Fruit fly (Drosophila melanogaster) whole organism, wandering third instar larva: ENCODE measurements around the gene CG43797.

Experiments
- CG32264 ChIP-seq: fragments of 200-800 bp; sonication (Bioruptor generic); optimal IDR thresholded peaks from 2 replicates; lab custom pipeline; 2016; ENCODE audit warnings: missing biosample characterization, missing genetic modification characterization
- CG9705 ChIP-seq: fragments of 200-800 bp; sonication (Bioruptor generic); optimal IDR thresholded peaks from 2 replicates; lab custom pipeline; 2018; ENCODE audit warnings: missing biosample characterization, mild to moderate bottlenecking, missing genetic modification characterization
- Dfd ChIP-seq: fragments of >200 bp; optimal IDR thresholded peaks from 2 replicates; lab custom pipeline; 2017; ENCODE audit warnings: missing biosample characterization, missing genetic modification characterization
- Dif ChIP-seq: fragments of 200-275, 200-300 bp; sonication (Bioruptor generic); optimal IDR thresholded peaks from 2 replicates; lab custom pipeline; 2018; ENCODE audit warnings: missing biosample characterization, missing genetic modification characterization; ENCODE audit not compliant: partially characterized antibody
- GATAd ChIP-seq: sonication (Bioruptor generic); optimal IDR thresholded peaks from 2 replicates; lab custom pipeline; 2016; ENCODE audit warnings: missing biosample characterization, missing genetic modification characterization
- HLH106 ChIP-seq: fragments of 200-800 bp; optimal IDR thresholded peaks from 3 replicates; lab custom pipeline; 2019; ENCODE audit warnings: missing biosample characterization, mild to moderate bottlenecking, missing genetic modification characterization, moderate library complexity
- Hnf4 ChIP-seq: fragments of 200-800 bp; sonication (Bioruptor generic); optimal IDR thresholded peaks from 2 replicates; lab custom pipeline; 2016; ENCODE audit warnings: missing biosample characterization, mild to moderate bottlenecking, missing genetic modification characterization
- Hr83 ChIP-seq: fragments of 200-300 bp; sonication (Bioruptor generic); optimal IDR thresholded peaks from 2 replicates; lab custom pipeline; 2016; ENCODE audit warnings: missing biosample characterization, mild to moderate bottlenecking, missing genetic modification characterization, moderate library complexity; ENCODE audit not compliant: poor library complexity, severe bottlenecking
- Myc ChIP-seq: fragments of >200 bp; optimal IDR thresholded peaks from 2 replicates; lab custom pipeline; 2017
- N ChIP-seq: fragments of >200 bp; optimal IDR thresholded peaks from 2 replicates; lab custom pipeline; 2018; ENCODE audit warnings: missing biosample characterization, missing external identifiers, missing genetic modification characterization
- OdsH ChIP-seq: fragments of 200-800 bp; sonication (Bioruptor generic); optimal IDR thresholded peaks from 2 replicates; lab custom pipeline; 2016; ENCODE audit warnings: missing biosample characterization, mild to moderate bottlenecking, missing genetic modification characterization
- Rel ChIP-seq, 2 experiments: fragments of 200-800 bp; sonication (Bioruptor generic) in 1 of 2; optimal IDR thresholded peaks; 2 replicates in 1 of 2; 3 replicates in 1 of 2; lab custom pipeline; 2016 to 2019; ENCODE audit warnings: mild to moderate bottlenecking in 2 of 2, missing biosample characterization in 2 of 2, missing genetic modification characterization in 2 of 2, moderate library complexity in 1 of 2
- Sp1 ChIP-seq: fragments of 200-800 bp; sonication (Bioruptor generic); optimal IDR thresholded peaks from 3 replicates; lab custom pipeline; 2019; ENCODE audit warnings: missing biosample characterization, mild to moderate bottlenecking, missing genetic modification characterization, moderate library complexity
- Vsx2 ChIP-seq: fragments of 200-300, 225-300 bp; sonication (Bioruptor generic); optimal IDR thresholded peaks from 2 replicates; lab custom pipeline; 2018; ENCODE audit warnings: missing biosample characterization, missing genetic modification characterization; ENCODE audit not compliant: partially characterized antibody
- dmrt93B ChIP-seq: fragments of 200-800 bp; sonication (Bioruptor generic); optimal IDR thresholded peaks from 2 replicates; lab custom pipeline; 2018; ENCODE audit warnings: missing biosample characterization, mild to moderate bottlenecking, missing genetic modification characterization
- foxo ChIP-seq, 2 experiments: fragments of 200-800 bp; sonication (Bioruptor generic); optimal IDR thresholded peaks; 2 replicates in 1 of 2; 3 replicates in 1 of 2; lab custom pipeline; 2016 to 2017; ENCODE audit warnings: missing biosample characterization in 2 of 2, missing genetic modification characterization in 2 of 2
- fru ChIP-seq: fragments of 200-800 bp; sonication (Bioruptor generic); optimal IDR thresholded peaks from 3 replicates; lab custom pipeline; 2016; ENCODE audit warnings: missing biosample characterization, mild to moderate bottlenecking, missing genetic modification characterization
- h ChIP-seq: fragments of 200-800 bp; sonication (Bioruptor generic); optimal IDR thresholded peaks from 3 replicates; lab custom pipeline; 2016; ENCODE audit warnings: missing biosample characterization, mild to moderate bottlenecking, missing genetic modification characterization
- jim ChIP-seq: fragments of 175-275, 200-325 bp; sonication (Bioruptor generic); optimal IDR thresholded peaks from 2 replicates; lab custom pipeline; 2016; ENCODE audit warnings: missing biosample characterization, mild to moderate bottlenecking, missing genetic modification characterization
- lola ChIP-seq: fragments of >200 bp; optimal IDR thresholded peaks from 2 replicates; lab custom pipeline; 2017; ENCODE audit warnings: missing biosample characterization, missing genetic modification characterization
- psq ChIP-seq: fragments of 200-800 bp; sonication (Bioruptor generic); optimal IDR thresholded peaks from 3 replicates; lab custom pipeline; 2017; ENCODE audit warnings: missing biosample characterization, mild to moderate bottlenecking, missing genetic modification characterization, moderate library complexity
- rgr ChIP-seq: fragments of 200-800 bp; sonication (Bioruptor generic); optimal IDR thresholded peaks from 3 replicates; lab custom pipeline; 2016; ENCODE audit warnings: missing biosample characterization, mild to moderate bottlenecking, missing genetic modification characterization
- sv ChIP-seq: fragments of 200-800 bp; sonication (Bioruptor generic); optimal IDR thresholded peaks from 3 replicates; lab custom pipeline; 2016; ENCODE audit warnings: missing biosample characterization, missing genetic modification characterization
- usp ChIP-seq: fragments of >200 bp; optimal IDR thresholded peaks from 2 replicates; lab custom pipeline; 2017; ENCODE audit warnings: missing biosample characterization, missing genetic modification characterization
- woc ChIP-seq: sonication (Bioruptor generic); optimal IDR thresholded peaks from 2 replicates; lab custom pipeline; 2016; ENCODE audit warnings: missing biosample characterization, mild to moderate bottlenecking, missing genetic modification characterization

CG43797 gene

dm6 chr2L:4004684-4005083 lies 4.9 kb downstream of the CG43797 start, which contains the start of gene CG15422:
Gene CG15422 (plus strand): TSS chr2L:4004984.
- TF ChIP-seq GATAd: no peak
- no peak for TF ChIP-seq Sp1
- no peak for TF ChIP-seq lola (GFP tag; lab: Kevin White, UChicago)
- no peak for TF ChIP-seq h (GFP tag; lab: Kevin White, UChicago)
- TF ChIP-seq N (GFP tag; lab: Kevin White, UChicago): no peak
- TF ChIP-seq, all 38 proteins: peak for 0

- no peak for TF ChIP-seq Hnf4 (GFP tag; lab: Kevin White, UChicago)
- TF ChIP-seq Rel (GFP tag; optimal IDR thresholded peaks at IDR 0.05; lab: Kevin White, UChicago): no peak
- peak; percentile 26 for TF ChIP-seq Rel (tag; optimal IDR thresholded peaks at IDR 0.05; lab: Kevin White, UChicago)
Observed at dm6 chr2L:4005741-4006140, 5.9 kb downstream of the CG43797 start, which contains the start of gene CG15423. Gene CG15423 (plus strand): TSS chr2L:4006041.

- TF ChIP-seq fru (GFP tag; lab: Kevin White, UChicago) (no peak), Dfd (GFP tag; lab: Kevin White, UChicago) (no peak), CG9705 (GFP tag; lab: Kevin White, UChicago) (no peak), usp (GFP tag; lab: Kevin White, UChicago) (no peak), Vsx2 (GFP tag; lab: Kevin White, UChicago) (no peak)
Observed at dm6 chr2L:4007390-4007789, 7.6 kb downstream of the CG43797 start, which contains the start of gene CG43773. Gene CG43773 (plus strand): TSS chr2L:4007690.

dm6 chr2L:4008353-4008752 lies 8.5 kb downstream of the CG43797 start, which contains the start of gene CG43774:
Gene CG43774 (plus strand): TSS chr2L:4008653.
- no peak for TF ChIP-seq Hr83 (GFP tag; lab: Kevin White, UChicago)
- TF ChIP-seq woc (GFP tag; lab: Kevin White, UChicago): no peak
- no peak for TF ChIP-seq Sp1
- TF ChIP-seq foxo (GFP tag; optimal IDR thresholded peaks at IDR 0.05; lab: Kevin White, UChicago): no peak
- TF ChIP-seq fru (GFP tag; lab: Kevin White, UChicago): no peak
- no peak for TF ChIP-seq Dif (GFP tag; lab: Kevin White, UChicago)
- no peak for TF ChIP-seq jim
- no peak for TF ChIP-seq psq (GFP tag; lab: Kevin White, UChicago)
- TF ChIP-seq dmrt93B (GFP tag; lab: Kevin White, UChicago): no peak
- no peak for TF ChIP-seq OdsH
- TF ChIP-seq CG32264 (GFP tag; lab: Kevin White, UChicago): no peak
- no peak for TF ChIP-seq lola (GFP tag; lab: Kevin White, UChicago)

- TF ChIP-seq HLH106 (peak; percentile 0), rgr (no peak)
Observed at dm6 chr2L:4012089-4012488, 12.3 kb downstream of the CG43797 start.

- TF ChIP-seq GATAd (no peak), Hr83 (GFP tag; lab: Kevin White, UChicago) (no peak), sv (GFP tag; lab: Kevin White, UChicago) (peak; percentile 10)
Observed at dm6 chr2L:4019198-4019597, 19.4 kb downstream of the CG43797 start.

dm6 chr2L:4019765-4020164 lies 19.9 kb downstream of the CG43797 start:
- peak; percentile 61 for TF ChIP-seq Myc
- TF ChIP-seq Sp1: no peak
- no peak for TF ChIP-seq CG9705 (GFP tag; lab: Kevin White, UChicago)

dm6 chr2L:4020188-4020587 lies 20.4 kb downstream of the CG43797 start:
- TF ChIP-seq N (GFP tag; lab: Kevin White, UChicago) (no peak), Dfd (GFP tag; lab: Kevin White, UChicago) (peak; percentile 67)
